Worm (Caenorhabditis elegans) whole organism, L3 larva: ENCODE results near the gene T26H5.9.

Experiments used
- ZK546.5 ChIP-seq: sonication (generic microtip); optimal IDR thresholded peaks from 2 replicates; lab custom pipeline; 2017; ENCODE audit warnings: missing biosample characterization, missing genetic modification characterization
- ama-1 ChIP-seq: fragments of 150-350 bp; optimal IDR thresholded peaks from 2 replicates; lab custom pipeline; 2018
- ceh-16 ChIP-seq: sonication (generic microtip); optimal IDR thresholded peaks from 2 replicates; lab custom pipeline; 2017; ENCODE audit warnings: missing biosample characterization, missing genetic modification characterization
- ceh-28 ChIP-seq: fragments of 150-350 bp; optimal IDR thresholded peaks from 2 replicates; lab custom pipeline; 2014; ENCODE audit warnings: missing biosample characterization, missing genetic modification reagents, missing genetic modification characterization
- daf-12 ChIP-seq: fragments of 150-350 bp; optimal IDR thresholded peaks from 2 replicates; lab custom pipeline; 2014; ENCODE audit warnings: missing biosample characterization, missing genetic modification reagents, missing genetic modification characterization
- egl-27 ChIP-seq: sonication (generic microtip); optimal IDR thresholded peaks from 4 replicates; lab custom pipeline; 2017; ENCODE audit warnings: missing biosample characterization, missing genetic modification reagents, missing genetic modification characterization
- egl-5 ChIP-seq: fragments of 150-350 bp; optimal IDR thresholded peaks from 2 replicates; lab custom pipeline; 2017; ENCODE audit warnings: missing biosample characterization, missing genetic modification reagents, missing genetic modification characterization, inconsistent platforms
- elt-1 ChIP-seq: fragments of 150-350 bp; optimal IDR thresholded peaks from 2 replicates; lab custom pipeline; 2014; ENCODE audit warnings: missing biosample characterization, missing genetic modification characterization
- elt-2 ChIP-seq: sonication (generic microtip); optimal IDR thresholded peaks from 2 replicates; lab custom pipeline; 2016; ENCODE audit warnings: missing genetic modification reagents, mild to moderate bottlenecking, missing genetic modification characterization, missing compliant biosample characterization
- elt-3 ChIP-seq, 3 experiments: fragments of 150-350 bp in 1 of 3; sonication (generic microtip) in 2 of 3; optimal IDR thresholded peaks; 2 replicates in 2 of 3; 4 replicates in 1 of 3; lab custom pipeline; 2014 to 2017; ENCODE audit warnings: missing biosample characterization in 3 of 3, missing genetic modification characterization in 3 of 3
- fkh-10 ChIP-seq: sonication (generic microtip); optimal IDR thresholded peaks from 2 replicates; lab custom pipeline; 2017; ENCODE audit warnings: missing biosample characterization, missing genetic modification reagents, missing genetic modification characterization
- lin-15B ChIP-seq: fragments of 150-350 bp; optimal IDR thresholded peaks from 2 replicates; lab custom pipeline; 2014; ENCODE audit warnings: missing biosample characterization, missing genetic modification characterization
- lsy-12 ChIP-seq: sonication (generic microtip); optimal IDR thresholded peaks from 2 replicates; lab custom pipeline; 2016; ENCODE audit warnings: mild to moderate bottlenecking, missing genetic modification characterization, missing compliant biosample characterization
- mdl-1 ChIP-seq: fragments of 150-350 bp; optimal IDR thresholded peaks from 2 replicates; lab custom pipeline; 2014; ENCODE audit warnings: missing biosample characterization, missing genetic modification characterization
- nfya-1 ChIP-seq: sonication (generic microtip); optimal IDR thresholded peaks from 2 replicates; lab custom pipeline; 2017; ENCODE audit warnings: missing genetic modification characterization, mild to moderate bottlenecking, missing compliant biosample characterization, antibody characterized with exemption, moderate library complexity; ENCODE audit not compliant: insufficient read depth
- nhr-11 ChIP-seq: fragments of 150-350 bp; optimal IDR thresholded peaks from 2 replicates; lab custom pipeline; 2014; ENCODE audit warnings: missing biosample characterization, missing genetic modification characterization
- nhr-12 ChIP-seq: fragments of 150-350 bp; optimal IDR thresholded peaks from 2 replicates; lab custom pipeline; 2014; ENCODE audit warnings: missing biosample characterization, missing genetic modification characterization
- nhr-237 ChIP-seq: fragments of 150-350 bp; optimal IDR thresholded peaks from 2 replicates; lab custom pipeline; 2014; ENCODE audit warnings: missing biosample characterization, missing genetic modification characterization
- nhr-28 ChIP-seq: fragments of 150-350 bp; optimal IDR thresholded peaks from 2 replicates; lab custom pipeline; 2014; ENCODE audit warnings: missing biosample characterization, missing genetic modification characterization
- nhr-67 ChIP-seq: fragments of 150-350 bp; optimal IDR thresholded peaks from 2 replicates; lab custom pipeline; 2014; ENCODE audit warnings: missing biosample characterization, missing genetic modification characterization
- nhr-76 ChIP-seq: fragments of 150-350 bp; sonication (generic microtip); optimal IDR thresholded peaks from 5 replicates; lab custom pipeline; 2014; ENCODE audit warnings: missing biosample characterization, missing genetic modification characterization
- pha-4 ChIP-seq: fragments of 150-350 bp; optimal IDR thresholded peaks from 2 replicates; lab custom pipeline; 2014; ENCODE audit warnings: missing biosample characterization, missing genetic modification reagents, missing genetic modification characterization
- sea-2 ChIP-seq: fragments of 150-350 bp; sonication (generic microtip); optimal IDR thresholded peaks from 4 replicates; lab custom pipeline; 2014; ENCODE audit warnings: missing biosample characterization, missing genetic modification reagents, missing genetic modification characterization
- skn-1 ChIP-seq: fragments of 150-350 bp; optimal IDR thresholded peaks from 2 replicates; lab custom pipeline; 2014; ENCODE audit warnings: missing biosample characterization, missing genetic modification characterization
- tbx-2 ChIP-seq: sonication (generic microtip); optimal IDR thresholded peaks from 2 replicates; lab custom pipeline; 2016; ENCODE audit warnings: mild to moderate bottlenecking, missing genetic modification characterization, missing compliant biosample characterization
- unc-62 ChIP-seq: fragments of 150-350 bp; sonication (generic microtip); optimal IDR thresholded peaks from 4 replicates; lab custom pipeline; 2014; ENCODE audit warnings: missing biosample characterization, missing genetic modification reagents, missing genetic modification characterization
- zag-1 ChIP-seq: fragments of 150-350 bp; optimal IDR thresholded peaks from 2 replicates; lab custom pipeline; 2014; ENCODE audit warnings: missing biosample characterization, missing genetic modification characterization
- ztf-11 ChIP-seq: fragments of 150-350 bp; optimal IDR thresholded peaks from 2 replicates; lab custom pipeline; 2014; ENCODE audit warnings: missing biosample characterization, missing genetic modification characterization
- ztf-4 ChIP-seq: fragments of 150-350 bp; optimal IDR thresholded peaks from 2 replicates; lab custom pipeline; 2014; ENCODE audit warnings: missing biosample characterization, missing genetic modification characterization

T26H5.9 gene

DNA sequence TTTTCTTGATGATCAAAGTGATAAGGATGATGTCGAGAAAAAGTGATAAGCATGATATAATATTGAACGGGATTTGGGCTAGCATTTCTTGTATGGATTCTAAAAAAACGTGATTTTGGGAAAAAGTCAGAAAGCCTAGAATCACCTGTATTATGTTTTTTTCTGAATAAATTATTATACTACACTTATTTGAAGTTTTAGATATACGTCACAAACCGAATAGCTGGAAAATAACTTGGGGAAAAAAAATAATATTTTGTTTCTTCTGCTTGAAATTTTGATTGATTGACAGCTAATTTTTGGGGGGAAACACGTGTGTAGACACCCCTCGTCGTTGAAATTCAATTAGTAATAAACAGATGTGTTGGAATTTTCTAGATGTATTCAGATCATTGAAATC, 47.8 kb downstream of the T26H5.9 start, which contains the start of gene str-264:
str-264 (minus strand) TSS at position 101 of the 400 bp plus-strand sequence.
- no peak for TF ChIP-seq elt-1 (tag; lab: Kevin White, UChicago)
- TF ChIP-seq nfya-1 (tag; lab: Kevin White, UChicago), result no peak
- TF ChIP-seq ceh-16 (tag; lab: Kevin White, UChicago), result no peak
- TF ChIP-seq nhr-28 (tag; lab: Kevin White, UChicago), result no peak
- no peak for TF ChIP-seq egl-5
- no peak for TF ChIP-seq ceh-28 (tag; lab: Kevin White, UChicago)
- no peak for TF ChIP-seq elt-3 (tag; optimal IDR thresholded peaks at IDR 0.05; lab: Kevin White, UChicago)
- TF ChIP-seq nhr-11, result no peak
- no peak for TF ChIP-seq nhr-237 (tag; lab: Kevin White, UChicago)
- TF ChIP-seq elt-2, result no peak
- TF ChIP-seq egl-27, result no peak

DNA sequence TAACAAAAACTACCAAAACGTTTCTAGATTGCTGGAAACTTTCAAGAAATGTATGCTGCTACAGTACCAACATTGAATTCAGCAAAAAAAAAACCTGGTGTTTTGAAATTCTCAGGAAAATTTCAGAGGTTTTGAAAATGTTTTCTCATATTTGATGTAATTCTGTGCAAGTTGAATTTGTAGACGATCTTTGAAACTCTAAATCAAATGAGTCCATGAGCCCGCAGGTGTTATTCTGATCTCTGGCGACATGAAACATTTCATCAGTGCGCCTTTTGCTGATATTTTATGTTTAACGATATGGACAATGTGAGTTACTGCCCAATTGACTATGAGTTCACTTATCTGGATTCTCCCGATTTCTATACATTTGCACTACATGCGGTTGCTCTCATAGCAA, 49.0 kb downstream of the T26H5.9 start, which contains the start of gene srh-218:
srh-218 (plus strand) TSS at position 301 of the 400 bp plus-strand sequence.
- TF ChIP-seq lsy-12 (tag; lab: Kevin White, UChicago), result no peak
- TF ChIP-seq egl-27, result no peak
- TF ChIP-seq daf-12 (tag; lab: Kevin White, UChicago), result no peak
- no peak for TF ChIP-seq pha-4
- TF ChIP-seq mdl-1, result no peak
- TF ChIP-seq ZK546.5, result no peak
- TF ChIP-seq ama-1 (lab: Kevin White, UChicago), result no peak
- TF ChIP-seq nhr-76, result no peak
- no peak for TF ChIP-seq nhr-67
- no peak for TF ChIP-seq ztf-11 (tag; lab: Kevin White, UChicago)
- no peak for TF ChIP-seq fkh-10
- no peak for TF ChIP-seq nhr-12
- no peak for TF ChIP-seq tbx-2 (tag; lab: Kevin White, UChicago)
- TF ChIP-seq unc-62 (GFP tag; lab: Kevin White, UChicago), result no peak
- no peak for TF ChIP-seq skn-1 (tag; lab: Kevin White, UChicago)
- TF ChIP-seq nfya-1 (tag; lab: Kevin White, UChicago), result no peak
- no peak for TF ChIP-seq zag-1
- TF ChIP-seq lin-15B (tag; lab: Kevin White, UChicago), result no peak
- no peak for TF ChIP-seq sea-2 (GFP tag; lab: Kevin White, UChicago)
- TF ChIP-seq ztf-4 (tag; lab: Kevin White, UChicago), result no peak
